Fruit fly (Drosophila melanogaster) whole organism, adult: ENCODE data around the gene CG3704.

Source experiments
- CG11617 ChIP-seq: fragments of 200-800 bp; sonication (Bioruptor generic); optimal IDR thresholded peaks from 2 replicates; lab custom pipeline; 2017; ENCODE audit warnings: mild to moderate bottlenecking, missing biosample characterization, missing genetic modification reagents, missing genetic modification characterization
- CG12768 ChIP-seq: fragments of 200-800 bp; sonication (Bioruptor generic); optimal IDR thresholded peaks from 2 replicates; lab custom pipeline; 2017; ENCODE audit warnings: missing biosample characterization, missing genetic modification characterization, mild to moderate bottlenecking, moderate library complexity, missing genetic modification reagents
- CG1620 ChIP-seq: fragments of 200-800 bp; sonication (Bioruptor generic); optimal IDR thresholded peaks from 2 replicates; lab custom pipeline; 2016; ENCODE audit warnings: missing biosample characterization, missing genetic modification characterization
- CG7045 ChIP-seq: fragments of 200-800 bp; sonication (Bioruptor generic); optimal IDR thresholded peaks from 2 replicates; lab custom pipeline; 2017; ENCODE audit warnings: missing biosample characterization, mild to moderate bottlenecking, missing genetic modification characterization
- CG7101 ChIP-seq: fragments of 200-800 bp; sonication (Bioruptor generic); optimal IDR thresholded peaks from 2 replicates; lab custom pipeline; 2018; ENCODE audit warnings: missing biosample characterization, mild to moderate bottlenecking, missing genetic modification characterization, moderate library complexity
- Crg-1 ChIP-seq: fragments of 200-800 bp; sonication (Bioruptor generic); optimal IDR thresholded peaks from 2 replicates; lab custom pipeline; 2016; ENCODE audit warnings: missing biosample characterization, missing genetic modification characterization
- Mnt ChIP-seq: fragments of 200-800 bp; sonication (Bioruptor generic); optimal IDR thresholded peaks from 2 replicates; lab custom pipeline; 2016; ENCODE audit warnings: missing biosample characterization, mild to moderate bottlenecking, missing genetic modification characterization
- cic ChIP-seq: fragments of 200-800 bp; sonication (Bioruptor generic); optimal IDR thresholded peaks from 2 replicates; lab custom pipeline; 2017; ENCODE audit warnings: missing biosample characterization, mild to moderate bottlenecking, missing genetic modification characterization, moderate library complexity
- cnc ChIP-seq, 2 experiments: fragments of >200 bp; optimal IDR thresholded peaks; 2 replicates each; lab custom pipeline; 2017
- kay ChIP-seq: fragments of 200-800 bp; sonication (Bioruptor generic); peaks from one replicate; lab custom pipeline; 2016; ENCODE audit warnings: missing biosample characterization, missing genetic modification characterization, borderline replicate concordance
- ovo ChIP-seq: fragments of 200-800 bp; sonication (Bioruptor generic); optimal IDR thresholded peaks from 2 replicates; lab custom pipeline; 2016; ENCODE audit warnings: missing biosample characterization, missing genetic modification characterization
- pad ChIP-seq: fragments of 200-800 bp; sonication (Bioruptor generic); optimal IDR thresholded peaks from 3 replicates; lab custom pipeline; 2017; ENCODE audit warnings: missing biosample characterization, missing genetic modification characterization, mild to moderate bottlenecking, moderate library complexity, missing genetic modification reagents

CG3704 gene

dm6 chrX:898367-898766 is 42.2 kb downstream of the CG3704 start:
- TF ChIP-seq kay (GFP tag; lab: Kevin White, UChicago): no peak
- TF ChIP-seq CG11617: no peak
- no peak for TF ChIP-seq CG7045
- TF ChIP-seq ovo: no peak
- TF ChIP-seq CG1620 (GFP tag; lab: Kevin White, UChicago): no peak
- TF ChIP-seq pad: no peak
- no peak for TF ChIP-seq Crg-1 (GFP tag; lab: Kevin White, UChicago)
- TF ChIP-seq CG12768 (GFP tag; lab: Kevin White, UChicago): no peak
- TF ChIP-seq CG7101 (tag; lab: Kevin White, UChicago): no peak
- TF ChIP-seq Mnt: no peak
- no peak for TF ChIP-seq cnc (optimal IDR thresholded peaks at IDR 0.05; lab: Kevin White, UChicago)

dm6 chrX:894182-894581 is 46.4 kb downstream of the CG3704 start, which contains the start of gene CG11663:
CG11663 (plus strand) TSS chrX:894482.
- TF ChIP-seq cic (GFP tag; lab: Kevin White, UChicago) (no peak), CG7045 (no peak), Crg-1 (GFP tag; lab: Kevin White, UChicago) (no peak), Mnt (no peak)
